Worm (Caenorhabditis elegans) whole organism, L4 larva: ENCODE data around the gene F54B11.10.

Experiments
- D1046.2 ChIP-seq: fragments of 200-800 bp; sonication (Bioruptor generic); IDR thresholded peaks from 2 replicates; pipeline ENCODE4 v1.3.6; 2022; ENCODE audit warnings: missing genetic modification characterization, missing compliant biosample characterization
- F10B5.3 ChIP-seq: sonication (generic microtip); optimal IDR thresholded peaks from 2 replicates; lab custom pipeline; 2016; ENCODE audit warnings: mild to moderate bottlenecking, missing genetic modification characterization, missing compliant biosample characterization
- F37D6.2 ChIP-seq: sonication (generic microtip); optimal IDR thresholded peaks from 2 replicates; lab custom pipeline; 2016; ENCODE audit warnings: mild to moderate bottlenecking, missing genetic modification characterization, missing compliant biosample characterization
- F44E2.7 ChIP-seq: fragments of 200-800 bp; sonication (Bioruptor generic); IDR thresholded peaks from 2 replicates; pipeline ENCODE4 v2.1.2; 2022; ENCODE audit warnings: missing genetic modification characterization, missing compliant biosample characterization
- F49E8.2 ChIP-seq: sonication (generic microtip); optimal IDR thresholded peaks from 2 replicates; lab custom pipeline; 2016; ENCODE audit warnings: missing compliant biosample characterization, mild to moderate bottlenecking, missing genetic modification characterization, borderline replicate concordance
- T20F7.1 ChIP-seq: fragments of 200-800 bp; sonication (Bioruptor generic); optimal IDR thresholded peaks from 2 replicates; lab custom pipeline; 2018; ENCODE audit warnings: mild to moderate bottlenecking, missing genetic modification characterization, missing compliant biosample characterization
- aha-1 ChIP-seq: fragments of 150-350 bp; peaks from one replicate; lab custom pipeline; 2014; ENCODE audit warnings: missing biosample characterization, missing genetic modification characterization
- arid-1 ChIP-seq: fragments of 200-800 bp; sonication (Bioruptor generic); conservative IDR thresholded peaks from 2 replicates; pipeline ENCODE4 v1.3.6; 2022; ENCODE audit warnings: missing genetic modification reagents, missing genetic modification characterization, missing compliant biosample characterization
- ceh-28 ChIP-seq: fragments of 150-350 bp; optimal IDR thresholded peaks from 2 replicates; lab custom pipeline; 2014; ENCODE audit warnings: missing biosample characterization, missing genetic modification reagents, missing genetic modification characterization
- ceh-32 ChIP-seq: sonication (generic microtip); optimal IDR thresholded peaks from 2 replicates; lab custom pipeline; 2016; ENCODE audit warnings: mild to moderate bottlenecking, missing genetic modification characterization, missing compliant biosample characterization; ENCODE audit not compliant: poor library complexity
- ceh-62 ChIP-seq: sonication (generic microtip); optimal IDR thresholded peaks from 2 replicates; lab custom pipeline; 2017; ENCODE audit warnings: missing biosample characterization, missing genetic modification characterization
- ces-1 ChIP-seq: fragments of 150-350 bp; sonication (generic microtip); optimal IDR thresholded peaks from 4 replicates; lab custom pipeline; 2014; ENCODE audit warnings: missing biosample characterization, missing genetic modification reagents, missing genetic modification characterization
- ctbp-1 ChIP-seq: fragments of 200-800 bp; sonication (Bioruptor generic); IDR thresholded peaks from 2 replicates; pipeline ENCODE4 v1.3.6; 2022; ENCODE audit warnings: missing genetic modification reagents, missing genetic modification characterization, missing compliant biosample characterization
- daf-16 ChIP-seq, 3 experiments: sonication (generic microtip); optimal IDR thresholded peaks; 2 replicates each; lab custom pipeline; 2016 to 2017; ENCODE audit warnings: missing genetic modification characterization in 3 of 3, missing genetic modification reagents in 3 of 3, mild to moderate bottlenecking in 2 of 3, missing compliant biosample characterization in 2 of 3, missing biosample characterization in 1 of 3, moderate library complexity in 1 of 3
- dmd-6 ChIP-seq: fragments of 200-800 bp; sonication (Bioruptor generic); IDR thresholded peaks from 2 replicates; pipeline ENCODE4 v1.3.6; 2022; ENCODE audit warnings: missing genetic modification reagents, missing genetic modification characterization, missing compliant biosample characterization
- dmd-9 ChIP-seq: fragments of 200-800 bp; sonication (Bioruptor generic); IDR thresholded peaks from 2 replicates; pipeline ENCODE4 v1.3.6; 2022; ENCODE audit warnings: missing genetic modification reagents, missing genetic modification characterization, missing compliant biosample characterization
- dpl-1 ChIP-seq: fragments of 150-350 bp; optimal IDR thresholded peaks from 2 replicates; lab custom pipeline; 2014; ENCODE audit warnings: missing biosample characterization, missing genetic modification reagents, missing genetic modification characterization
- dve-1 ChIP-seq: sonication (generic microtip); optimal IDR thresholded peaks from 2 replicates; lab custom pipeline; 2017; ENCODE audit warnings: antibody characterized with exemption, mild to moderate bottlenecking, missing genetic modification characterization, missing compliant biosample characterization; ENCODE audit not compliant: insufficient read depth
- egl-43 ChIP-seq: fragments of 200-800 bp; sonication (Bioruptor generic); IDR thresholded peaks from 2 replicates; pipeline ENCODE4 v1.3.6; 2022; ENCODE audit warnings: missing genetic modification reagents, missing genetic modification characterization, missing compliant biosample characterization
- fkh-10 ChIP-seq: fragments of 150-350 bp; optimal IDR thresholded peaks from 2 replicates; lab custom pipeline; 2014; ENCODE audit warnings: missing biosample characterization, missing genetic modification reagents, missing genetic modification characterization
- hlh-11 ChIP-seq: fragments of 200-800 bp; sonication (Bioruptor generic); optimal IDR thresholded peaks from 2 replicates; lab custom pipeline; 2018; ENCODE audit warnings: mild to moderate bottlenecking, missing genetic modification characterization, missing compliant biosample characterization
- hlh-30 ChIP-seq: sonication (generic microtip); optimal IDR thresholded peaks from 2 replicates; lab custom pipeline; 2017; ENCODE audit warnings: antibody characterized with exemption, mild to moderate bottlenecking, missing genetic modification characterization, missing compliant biosample characterization; ENCODE audit not compliant: insufficient read depth
- lin-29 ChIP-seq: fragments of 200-800 bp; sonication (Bioruptor generic); IDR thresholded peaks from 2 replicates; pipeline ENCODE4 v1.3.6; 2022; ENCODE audit warnings: missing genetic modification reagents, missing genetic modification characterization, missing compliant biosample characterization
- mdl-1 ChIP-seq, 2 experiments: fragments of 150-350 bp in 1 of 2; sonication (generic microtip) in 1 of 2; optimal IDR thresholded peaks; 2 replicates each; lab custom pipeline; 2014 to 2017; ENCODE audit warnings: missing biosample characterization in 2 of 2, missing genetic modification characterization in 2 of 2
- mdt-29 ChIP-seq: fragments of 200-800 bp; sonication (Bioruptor generic); IDR thresholded peaks from 2 replicates; pipeline ENCODE4 v1.3.6; 2022; ENCODE audit warnings: missing genetic modification reagents, missing genetic modification characterization, missing compliant biosample characterization
- mep-1 ChIP-seq: fragments of 150-350 bp; sonication (generic microtip); optimal IDR thresholded peaks from 3 replicates; lab custom pipeline; 2014; ENCODE audit warnings: missing biosample characterization, missing genetic modification characterization
- mes-2 ChIP-seq: sonication (generic microtip); optimal IDR thresholded peaks from 2 replicates; lab custom pipeline; 2016; ENCODE audit warnings: missing genotype, mild to moderate bottlenecking, missing genetic modification characterization, missing compliant biosample characterization; ENCODE audit not compliant: poor library complexity, severe bottlenecking
- nhr-102 ChIP-seq: sonication (generic microtip); optimal IDR thresholded peaks from 2 replicates; lab custom pipeline; 2016; ENCODE audit warnings: mild to moderate bottlenecking, missing genetic modification characterization, moderate library complexity, missing compliant biosample characterization
- nhr-11 ChIP-seq: fragments of 150-350 bp; optimal IDR thresholded peaks from 2 replicates; lab custom pipeline; 2014; ENCODE audit warnings: missing biosample characterization, missing genetic modification characterization
- nhr-25 ChIP-seq: sonication (generic microtip); optimal IDR thresholded peaks from 2 replicates; lab custom pipeline; 2017; ENCODE audit warnings: missing genetic modification characterization, mild to moderate bottlenecking, missing compliant biosample characterization, antibody characterized with exemption, moderate library complexity, borderline replicate concordance; ENCODE audit not compliant: insufficient read depth
- nhr-48 ChIP-seq: sonication (generic microtip); optimal IDR thresholded peaks from 2 replicates; lab custom pipeline; 2016; ENCODE audit warnings: mild to moderate bottlenecking, missing genetic modification characterization, missing compliant biosample characterization
- saeg-2 ChIP-seq: fragments of 200-800 bp; sonication (Bioruptor generic); IDR thresholded peaks from 2 replicates; pipeline ENCODE4 v1.3.6; 2022; ENCODE audit warnings: missing genetic modification reagents, missing genetic modification characterization, missing compliant biosample characterization
- set-16 ChIP-seq: fragments of 200-800 bp; sonication (Bioruptor generic); IDR thresholded peaks from 2 replicates; pipeline ENCODE4 v1.3.6; 2022; ENCODE audit warnings: missing genetic modification reagents, missing genetic modification characterization, missing compliant biosample characterization
- skn-1 ChIP-seq: fragments of 150-350 bp; optimal IDR thresholded peaks from 2 replicates; lab custom pipeline; 2014; ENCODE audit warnings: missing biosample characterization, missing genetic modification characterization
- snpc-4 ChIP-seq: fragments of 150-350 bp; optimal IDR thresholded peaks from 2 replicates; lab custom pipeline; 2014; ENCODE audit warnings: missing biosample characterization, missing genetic modification characterization
- zfp-3 ChIP-seq: fragments of 200-800 bp; sonication (Bioruptor generic); conservative IDR thresholded peaks from 2 replicates; pipeline ENCODE4 v1.3.6; 2022; ENCODE audit warnings: missing genetic modification reagents, missing genetic modification characterization, missing compliant biosample characterization

The F54B11.10 gene

DNA sequence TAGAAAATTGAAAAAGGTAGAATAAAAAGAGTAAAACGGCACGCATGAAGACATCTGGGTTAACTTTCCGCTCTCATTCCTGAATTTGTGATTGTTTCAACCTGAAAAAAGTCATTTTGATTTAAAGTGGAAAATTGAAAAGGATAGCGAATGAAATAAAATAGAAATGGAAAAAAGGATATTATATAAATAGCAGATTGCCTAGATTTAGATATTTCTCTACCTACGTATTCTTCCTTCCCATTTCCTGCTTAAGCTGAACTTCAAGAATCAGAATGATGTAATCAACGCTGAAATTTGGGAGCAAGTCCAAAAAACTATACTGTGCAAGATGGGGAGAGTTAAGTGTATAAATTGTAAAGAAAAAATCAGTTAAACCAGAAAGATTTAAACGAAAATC, 12.1 kb upstream of the F54B11.10 start, which contains the start of gene R01E6.7:
R01E6.7 (minus strand) TSS at position 101 of the 400 bp plus-strand sequence.
- TF ChIP-seq hlh-30, result no peak
- TF ChIP-seq fkh-10 (GFP tag; lab: Kevin White, UChicago), result no peak
- no peak for TF ChIP-seq D1046.2 (GFP tag; lab: Robert Waterston, UW)
- TF ChIP-seq ceh-32, result no peak
- TF ChIP-seq mep-1 (tag; lab: Kevin White, UChicago), result no peak
- no peak for TF ChIP-seq mdl-1 (tag; optimal IDR thresholded peaks at IDR 0.05; lab: Kevin White, UChicago)
- TF ChIP-seq dmd-9 (GFP tag; lab: Robert Waterston, UW), result no peak

- TF ChIP-seq F49E8.2, result no peak
- no peak for TF ChIP-seq ctbp-1 (GFP tag; lab: Robert Waterston, UW)
- no peak for TF ChIP-seq arid-1 (GFP tag; lab: Robert Waterston, UW)
- no peak for TF ChIP-seq saeg-2 (GFP tag; lab: Robert Waterston, UW)
- no peak for TF ChIP-seq nhr-11 (tag; lab: Kevin White, UChicago)
- TF ChIP-seq aha-1 (tag; lab: Kevin White, UChicago), result no peak
- TF ChIP-seq T20F7.1 (GFP tag; lab: Kevin White, UChicago), result no peak
- TF ChIP-seq daf-16 (GFP tag; optimal IDR thresholded peaks at IDR 0.05; lab: Kevin White, UChicago), result no peak
- no peak for TF ChIP-seq daf-16 (tag; optimal IDR thresholded peaks at IDR 0.05; lab: Kevin White, UChicago)
- no peak for TF ChIP-seq mdt-29 (GFP tag; lab: Robert Waterston, UW)
- TF ChIP-seq ceh-28 (tag; lab: Kevin White, UChicago), result no peak
- TF ChIP-seq hlh-11 (tag; lab: Kevin White, UChicago), result no peak
- no peak for TF ChIP-seq fkh-10 (GFP tag; lab: Kevin White, UChicago)
- no peak for TF ChIP-seq zfp-3 (GFP tag; lab: Robert Waterston, UW)
- no peak for TF ChIP-seq snpc-4
- TF ChIP-seq nhr-48 (tag; lab: Kevin White, UChicago), result no peak
- TF ChIP-seq ceh-62, result no peak
These were observed 7.9 kb upstream of the F54B11.10 start for ce11 chrX:13574029-13574428.

- TF ChIP-seq F37D6.2 (tag; lab: Kevin White, UChicago) (no peak), dpl-1 (no peak), dmd-6 (GFP tag; lab: Robert Waterston, UW) (no peak; the same call in 1 of the 2 replicates), F10B5.3 (tag; lab: Kevin White, UChicago) (no peak), F44E2.7 (GFP tag; lab: Robert Waterston, UW) (no peak), egl-43 (GFP tag; lab: Robert Waterston, UW) (no peak), nhr-25 (tag; lab: Kevin White, UChicago) (no peak), nhr-102 (tag; lab: Kevin White, UChicago) (no peak), set-16 (no peak), dve-1 (tag; lab: Kevin White, UChicago) (no peak), skn-1 (no peak), ces-1 (GFP tag; lab: Kevin White, UChicago) (no peak), mes-2 (tag; lab: Kevin White, UChicago) (no peak), lin-29 (GFP tag; lab: Robert Waterston, UW) (no peak)
These were observed 3.4 kb upstream of the F54B11.10 start, which contains the start of gene F54B11.11 for ce11 chrX:13578483-13578882. TSS of gene F54B11.11 (plus strand) at chrX:13578783.
